Worm (Caenorhabditis elegans) whole organism, L2 larva: ENCODE data around the gene AH9.1.

ENCODE experiments used
- aly-2 ChIP-seq: fragments of 150-350 bp; optimal IDR thresholded peaks from 2 replicates; lab custom pipeline; 2014; ENCODE audit warnings: missing biosample characterization, missing genetic modification characterization
- unc-62 ChIP-seq: fragments of 150-350 bp; optimal IDR thresholded peaks from 2 replicates; lab custom pipeline; 2014; ENCODE audit warnings: missing biosample characterization, missing genetic modification reagents, missing genetic modification characterization

ce11 chrX:2262420-2262819, 15.6 kb upstream of the AH9.1 start:
- no peak for TF ChIP-seq unc-62 (GFP tag; lab: Kevin White, UChicago)
- no peak for TF ChIP-seq aly-2 (tag; lab: Kevin White, UChicago)
